Worm (Caenorhabditis elegans) whole organism, late embryonic: ENCODE data around the gene ZK673.11.

Source experiments
- K09A11.1 ChIP-seq: sonication (generic microtip); optimal IDR thresholded peaks from 2 replicates; lab custom pipeline; 2017; ENCODE audit warnings: antibody characterized with exemption, mild to moderate bottlenecking, missing genetic modification characterization, missing compliant biosample characterization; ENCODE audit not compliant: insufficient read depth
- ama-1 ChIP-seq: fragments of 150-350 bp; optimal IDR thresholded peaks from 2 replicates; lab custom pipeline; 2014
- ceh-18 ChIP-seq: sonication (generic microtip); optimal IDR thresholded peaks from 2 replicates; lab custom pipeline; 2016; ENCODE audit warnings: missing genetic modification characterization, missing compliant biosample characterization

ce11 chrII:10446300-10446699, 10.8 kb upstream of the ZK673.11 start:
- TF ChIP-seq ama-1 (lab: Kevin White, UChicago) (no peak), K09A11.1 (no peak), ceh-18 (tag; lab: Kevin White, UChicago) (no peak)
